Fruit fly (Drosophila melanogaster) whole organism, embryonic: ENCODE measurements around the gene FucTD.

ENCODE experiments used
- ATbp ChIP-seq: fragments of 200-800 bp; sonication (Bioruptor generic); optimal IDR thresholded peaks from 2 replicates; lab custom pipeline; 2017; ENCODE audit warnings: missing biosample characterization, mild to moderate bottlenecking, missing genetic modification characterization, missing genetic modification reagents
- Awh ChIP-seq: fragments of 200-800 bp; sonication (Bioruptor generic); IDR thresholded peaks from 2 replicates; pipeline ENCODE4, ENCODE4 v1.3.6; 2022; ENCODE audit warnings: missing biosample characterization, missing genetic modification characterization
- B-H2 ChIP-seq: fragments of 200-800 bp; sonication (Bioruptor generic); optimal IDR thresholded peaks from 2 replicates; lab custom pipeline; 2018; ENCODE audit warnings: missing biosample characterization, mild to moderate bottlenecking, missing genetic modification characterization
- CG10654 ChIP-seq: fragments of 200-800 bp; sonication (Bioruptor generic); optimal IDR thresholded peaks from 2 replicates; lab custom pipeline; 2016; ENCODE audit warnings: missing biosample characterization, missing genetic modification characterization
- CG12155 ChIP-seq: fragments of 200-800 bp; sonication (Bioruptor generic); optimal IDR thresholded peaks from 3 replicates; lab custom pipeline; 2016; ENCODE audit warnings: missing biosample characterization, missing genetic modification characterization
- CG13296 ChIP-seq: fragments of 200-800 bp; sonication (Bioruptor generic); optimal IDR thresholded peaks from 3 replicates; lab custom pipeline; 2018; ENCODE audit warnings: missing biosample characterization, mild to moderate bottlenecking, missing genetic modification characterization
- CG14965 ChIP-seq: fragments of 200-800 bp; sonication (Bioruptor generic); optimal IDR thresholded peaks from 2 replicates; lab custom pipeline; 2016; ENCODE audit warnings: missing biosample characterization, missing genetic modification characterization, borderline replicate concordance
- CG15011 ChIP-seq: fragments of 200-800 bp; sonication (Bioruptor generic); optimal IDR thresholded peaks from 3 replicates; lab custom pipeline; 2018; ENCODE audit warnings: missing biosample characterization, mild to moderate bottlenecking, missing genetic modification characterization
- CG16815 ChIP-seq: fragments of 200-800 bp; sonication (Bioruptor generic); optimal IDR thresholded peaks from 3 replicates; lab custom pipeline; 2017; ENCODE audit warnings: missing biosample characterization, mild to moderate bottlenecking, missing genetic modification characterization
- CG17912 ChIP-seq: fragments of 200-800 bp; sonication (Bioruptor generic); optimal IDR thresholded peaks from 2 replicates; lab custom pipeline; 2018; ENCODE audit warnings: missing biosample characterization, mild to moderate bottlenecking, missing genetic modification characterization
- CG18764 ChIP-seq: fragments of 200-800 bp; sonication (Bioruptor generic); optimal IDR thresholded peaks from 3 replicates; lab custom pipeline; 2016; ENCODE audit warnings: missing biosample characterization, missing genetic modification characterization
- CG2889 ChIP-seq: fragments of 200-800 bp; sonication (Bioruptor generic); IDR thresholded peaks from 3 replicates; pipeline ENCODE4 v1.3.6; 2022; ENCODE audit warnings: missing biosample characterization, missing genetic modification characterization
- CG3281 ChIP-seq: fragments of 200-800 bp; sonication (Bioruptor generic); optimal IDR thresholded peaks from 3 replicates; lab custom pipeline; 2017; ENCODE audit warnings: missing biosample characterization, mild to moderate bottlenecking, missing genetic modification characterization
- CG33557 ChIP-seq: fragments of 200-800 bp; sonication (Bioruptor generic); optimal IDR thresholded peaks from 2 replicates; lab custom pipeline; 2019; ENCODE audit warnings: missing biosample characterization, mild to moderate bottlenecking, missing genetic modification characterization, moderate library complexity
- CG3726 ChIP-seq: fragments of 200-800 bp; sonication (Bioruptor generic); IDR thresholded peaks from 3 replicates; pipeline ENCODE4, ENCODE4 v1.3.6; 2022; ENCODE audit warnings: missing biosample characterization, missing genetic modification characterization
- CG42726 ChIP-seq: fragments of 200-800 bp; sonication (Bioruptor generic); IDR thresholded peaks from 2 replicates; pipeline ENCODE4 v1.3.6; 2022; ENCODE audit warnings: missing biosample characterization, missing genetic modification characterization; ENCODE audit not compliant: partially characterized antibody
- CG6272 ChIP-seq: fragments of 200-800 bp; sonication (Bioruptor generic); IDR thresholded peaks from 2 replicates; pipeline ENCODE4 v1.3.6; 2022; ENCODE audit warnings: missing biosample characterization, missing genetic modification characterization
- CG8089 ChIP-seq: fragments of 200-800 bp; sonication (Bioruptor generic); optimal IDR thresholded peaks from 3 replicates; lab custom pipeline; 2016; ENCODE audit warnings: missing biosample characterization, missing genetic modification characterization
- CG8478 ChIP-seq: fragments of >200 bp; optimal IDR thresholded peaks from 2 replicates; lab custom pipeline; 2018
- CHES-1-like ChIP-seq: fragments of 200-800 bp; sonication (Bioruptor generic); optimal IDR thresholded peaks from 2 replicates; lab custom pipeline; 2016; ENCODE audit warnings: missing biosample characterization, missing genetic modification characterization
- D ChIP-seq, 2 experiments: fragments of 200-800 bp in 1 of 2; fragments of >200 bp in 1 of 2; sonication (Bioruptor generic) in 1 of 2; optimal IDR thresholded peaks; 2 replicates in 1 of 2; 3 replicates in 1 of 2; lab custom pipeline; 2017; ENCODE audit warnings: mild to moderate bottlenecking in 1 of 2, missing biosample characterization in 1 of 2, missing genetic modification characterization in 1 of 2, missing genetic modification reagents in 1 of 2
- Dref ChIP-seq: fragments of 200-800 bp; sonication (Bioruptor generic); IDR thresholded peaks from 2 replicates; pipeline ENCODE4 v1.3.6; 2022; ENCODE audit warnings: missing biosample characterization, missing genetic modification characterization
- Ets97D ChIP-seq: fragments of 200-800 bp; sonication (Bioruptor generic); optimal IDR thresholded peaks from 3 replicates; lab custom pipeline; 2016; ENCODE audit warnings: missing biosample characterization, missing genetic modification characterization
- H2.0 ChIP-seq: fragments of 200-800 bp; sonication (Bioruptor generic); IDR thresholded peaks from 2 replicates; pipeline ENCODE4 v1.3.6; 2022; ENCODE audit warnings: missing biosample characterization, missing genetic modification characterization
- Hr78 ChIP-seq, 2 experiments: fragments of 200-800 bp in 1 of 2; fragments of >200 bp in 1 of 2; sonication (Bioruptor generic) in 1 of 2; optimal IDR thresholded peaks; 2 replicates each; lab custom pipeline; 2017 to 2019; ENCODE audit warnings: missing biosample characterization in 2 of 2, missing genetic modification characterization in 2 of 2, mild to moderate bottlenecking in 1 of 2, moderate library complexity in 1 of 2
- Hsf ChIP-seq: fragments of 200-800 bp; sonication (Bioruptor generic); optimal IDR thresholded peaks from 3 replicates; lab custom pipeline; 2016; ENCODE audit warnings: missing biosample characterization, missing genetic modification characterization
- Max ChIP-seq: fragments of 200-800 bp; sonication (Bioruptor generic); optimal IDR thresholded peaks from 2 replicates; lab custom pipeline; 2016; ENCODE audit warnings: missing biosample characterization, mild to moderate bottlenecking, missing genetic modification characterization
- NC2β ChIP-seq: fragments of 200-800 bp; sonication (Bioruptor generic); optimal IDR thresholded peaks from 2 replicates; lab custom pipeline; 2016; ENCODE audit warnings: missing biosample characterization, missing genetic modification characterization
- NK7.1 ChIP-seq: fragments of 200-800 bp; sonication (Bioruptor generic); optimal IDR thresholded peaks from 3 replicates; lab custom pipeline; 2016; ENCODE audit warnings: missing biosample characterization, missing genetic modification characterization
- Nf-YA ChIP-seq: fragments of 200-800 bp; sonication (Bioruptor generic); IDR thresholded peaks from 2 replicates; pipeline ENCODE4 v1.3.6; 2022; ENCODE audit warnings: missing biosample characterization, missing genetic modification characterization
- Six4 ChIP-seq: fragments of 200-800 bp; sonication (Bioruptor generic); optimal IDR thresholded peaks from 2 replicates; lab custom pipeline; 2016; ENCODE audit warnings: missing biosample characterization, missing genetic modification characterization
- Spps ChIP-seq: fragments of 200-800 bp; sonication (Bioruptor generic); optimal IDR thresholded peaks from 2 replicates; lab custom pipeline; 2018; ENCODE audit warnings: missing biosample characterization, mild to moderate bottlenecking, missing genetic modification characterization
- Tbp ChIP-seq: fragments of >200 bp; optimal IDR thresholded peaks from 2 replicates; lab custom pipeline; 2018; ENCODE audit warnings: missing biosample characterization, missing genetic modification characterization
- ash1 ChIP-seq: fragments of 200-800 bp; sonication (Bioruptor generic); optimal IDR thresholded peaks from 2 replicates; lab custom pipeline; 2018; ENCODE audit warnings: missing biosample characterization, mild to moderate bottlenecking, missing genetic modification characterization
- chif ChIP-seq, 2 experiments: fragments of 200-800 bp; sonication (Bioruptor generic); optimal IDR thresholded peaks; 3 replicates each; lab custom pipeline; 2016; ENCODE audit warnings: missing biosample characterization in 2 of 2, missing genetic modification characterization in 2 of 2
- chinmo ChIP-seq: fragments of 200-800 bp; sonication (Bioruptor generic); IDR thresholded peaks from 4 replicates; pipeline ENCODE4 v1.3.6; 2022; ENCODE audit warnings: missing biosample characterization, missing genetic modification characterization; ENCODE audit not compliant: partially characterized antibody
- ci ChIP-seq: fragments of 200-800 bp; sonication (Bioruptor generic); IDR thresholded peaks from 3 replicates; pipeline ENCODE4 v1.3.6; 2022; ENCODE audit warnings: missing biosample characterization, missing genetic modification characterization
- dimm ChIP-seq: fragments of 200-800 bp; sonication (Bioruptor generic); IDR thresholded peaks from 2 replicates; pipeline ENCODE4 v1.3.6; 2022; ENCODE audit warnings: missing biosample characterization, missing genetic modification characterization
- esg ChIP-seq: fragments of 200-800 bp; sonication (Bioruptor generic); conservative IDR thresholded peaks from 2 replicates; pipeline ENCODE4 v1.3.6; 2022; ENCODE audit warnings: missing biosample characterization, missing genetic modification characterization
- gem ChIP-seq: fragments of 200-800 bp; sonication (Bioruptor generic); optimal IDR thresholded peaks from 2 replicates; lab custom pipeline; 2019; ENCODE audit warnings: missing biosample characterization, mild to moderate bottlenecking, missing genetic modification characterization, moderate library complexity
- hbn ChIP-seq: fragments of 200-800 bp; sonication (Bioruptor generic); IDR thresholded peaks from 2 replicates; pipeline ENCODE4 v1.3.6; 2022; ENCODE audit warnings: missing biosample characterization, missing genetic modification characterization; ENCODE audit not compliant: partially characterized antibody
- insv ChIP-seq, 2 experiments: fragments of 200-800 bp; sonication (Bioruptor generic); optimal IDR thresholded peaks; 3 replicates each; lab custom pipeline; 2016 to 2018; ENCODE audit warnings: missing biosample characterization in 2 of 2, missing genetic modification characterization in 2 of 2
- maf-S ChIP-seq: fragments of 200-800 bp; sonication (Bioruptor generic); optimal IDR thresholded peaks from 2 replicates; lab custom pipeline; 2016; ENCODE audit warnings: missing biosample characterization, missing genetic modification characterization
- org-1 ChIP-seq: fragments of 200-800 bp; sonication (Bioruptor generic); optimal IDR thresholded peaks from 2 replicates; lab custom pipeline; 2017; ENCODE audit warnings: missing biosample characterization, missing genetic modification characterization
- pnt ChIP-seq: fragments of 200-800 bp; sonication (Bioruptor generic); optimal IDR thresholded peaks from 3 replicates; lab custom pipeline; 2016; ENCODE audit warnings: missing biosample characterization, missing genetic modification characterization
- repo ChIP-seq: fragments of 200-800 bp; sonication (Bioruptor generic); optimal IDR thresholded peaks from 2 replicates; lab custom pipeline; 2016; ENCODE audit warnings: missing biosample characterization, missing genetic modification characterization
- salm ChIP-seq: fragments of 200-800 bp; sonication (Bioruptor generic); optimal IDR thresholded peaks from 2 replicates; lab custom pipeline; 2018; ENCODE audit warnings: missing biosample characterization, mild to moderate bottlenecking, missing genetic modification characterization
- sna ChIP-seq: fragments of 200-800 bp; sonication (Bioruptor generic); IDR thresholded peaks from 2 replicates; pipeline ENCODE4 v1.3.6; 2022; ENCODE audit warnings: missing biosample characterization, missing genetic modification characterization; ENCODE audit not compliant: partially characterized antibody
- tin ChIP-seq: fragments of 200-800 bp; sonication (Bioruptor generic); optimal IDR thresholded peaks from 3 replicates; lab custom pipeline; 2016; ENCODE audit warnings: missing biosample characterization, missing genetic modification characterization
- unpg ChIP-seq: fragments of 200-800 bp; sonication (Bioruptor generic); optimal IDR thresholded peaks from 3 replicates; lab custom pipeline; 2018; ENCODE audit warnings: missing biosample characterization, mild to moderate bottlenecking, missing genetic modification characterization, moderate library complexity
- wek ChIP-seq: fragments of 200-800 bp; sonication (Bioruptor generic); optimal IDR thresholded peaks from 3 replicates; lab custom pipeline; 2018; ENCODE audit warnings: missing biosample characterization, mild to moderate bottlenecking, missing genetic modification characterization, moderate library complexity
- yki ChIP-seq: fragments of >200 bp; optimal IDR thresholded peaks from 3 replicates; lab custom pipeline; 2018

FucTD gene

DNA sequence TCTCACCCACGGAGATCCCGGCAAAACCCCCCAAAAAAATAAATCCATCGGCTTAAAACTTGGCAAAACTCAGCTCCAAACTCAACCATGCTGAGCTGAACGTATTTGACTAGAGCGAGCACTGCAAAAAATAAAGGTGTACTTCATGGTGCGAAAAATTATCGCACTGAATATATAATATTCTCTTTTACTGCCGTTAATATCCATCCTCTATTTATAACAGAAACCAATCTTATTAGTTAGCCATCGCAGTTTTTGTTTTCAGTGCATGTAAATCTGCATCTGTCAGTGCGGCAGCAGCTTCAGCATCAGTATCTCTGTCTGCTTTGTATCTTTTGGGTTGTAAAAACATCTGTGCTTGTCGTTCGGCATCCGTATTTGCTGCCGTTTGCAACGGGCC, 45.1 kb upstream of the FucTD start (continued):
- TF ChIP-seq repo, result no peak
- TF ChIP-seq chif (GFP tag; optimal IDR thresholded peaks at IDR 0.05; lab: Kevin White, UChicago), result peak in 1 of 2 experiments; percentile 42
- TF ChIP-seq CG6272 (GFP tag; lab: Robert Waterston, UW), result no peak
- TF ChIP-seq Hr78 (GFP tag; optimal IDR thresholded peaks at IDR 0.05; lab: Kevin White, UChicago), result no peak
- TF ChIP-seq Awh (GFP tag; lab: Robert Waterston, UW), result no peak
- TF ChIP-seq Six4 (GFP tag; lab: Kevin White, UChicago), result no peak
- no peak for TF ChIP-seq CG17912 (GFP tag; lab: Kevin White, UChicago)
- TF ChIP-seq D (optimal IDR thresholded peaks at IDR 0.05; lab: Kevin White, UChicago), result no peak
- TF ChIP-seq D (GFP tag; optimal IDR thresholded peaks at IDR 0.05; lab: Kevin White, UChicago), result no peak
- TF ChIP-seq yki (lab: Kevin White, UChicago), result no peak
- TF ChIP-seq salm (tag; lab: Kevin White, UChicago), result no peak
- no peak for TF ChIP-seq maf-S (GFP tag; lab: Kevin White, UChicago)
- TF ChIP-seq org-1 (GFP tag; lab: Kevin White, UChicago), result no peak
- TF ChIP-seq CG3726 (GFP tag; lab: Robert Waterston, UW), result no peak
- no peak for TF ChIP-seq Tbp (GFP tag; lab: Kevin White, UChicago)
- TF ChIP-seq insv (GFP tag; optimal IDR thresholded peaks at IDR 0.05; lab: Kevin White, UChicago), result no peak
- peak; percentile 44; the same call in 1 of the 3 replicates for TF ChIP-seq ci
- no peak for TF ChIP-seq ash1 (GFP tag; lab: Kevin White, UChicago)
- peak; percentile 10 for TF ChIP-seq pnt
- TF ChIP-seq CG8089 (GFP tag; lab: Kevin White, UChicago), result no peak
- no peak for TF ChIP-seq CG15011 (GFP tag; lab: Kevin White, UChicago)
- no peak for TF ChIP-seq dimm (GFP tag; lab: Robert Waterston, UW)
- peak; percentile 2 for TF ChIP-seq CG16815 (GFP tag; lab: Kevin White, UChicago)
- peak; percentile 29; the same call in 1 of the 2 replicates for TF ChIP-seq esg
- no peak for TF ChIP-seq CG42726
- peak; percentile 49 for TF ChIP-seq unpg
- TF ChIP-seq hbn, result no peak
- no peak for TF ChIP-seq Spps (tag; lab: Kevin White, UChicago)
- no peak for TF ChIP-seq Ets97D (GFP tag; lab: Kevin White, UChicago)
- TF ChIP-seq CHES-1-like (GFP tag; lab: Kevin White, UChicago), result no peak
- no peak for TF ChIP-seq NC2β (GFP tag; lab: Kevin White, UChicago)
- peak; percentile 18 for TF ChIP-seq Hsf (GFP tag; lab: Kevin White, UChicago)
- TF ChIP-seq gem (tag; lab: Kevin White, UChicago), result peak; percentile 61
- no peak for TF ChIP-seq Max (GFP tag; lab: Kevin White, UChicago)
- TF ChIP-seq CG13296 (GFP tag; lab: Kevin White, UChicago), result no peak
- TF ChIP-seq CG8478 (lab: Kevin White, UChicago), result no peak
- no peak for TF ChIP-seq wek (GFP tag; lab: Kevin White, UChicago)
- no peak for TF ChIP-seq CG18764 (GFP tag; lab: Kevin White, UChicago)
- peak; percentile 6 for TF ChIP-seq CG10654 (GFP tag; lab: Kevin White, UChicago)
- TF ChIP-seq Dref (GFP tag; lab: Robert Waterston, UW), result no peak
- TF ChIP-seq CG14965 (GFP tag; lab: Kevin White, UChicago), result no peak
- TF ChIP-seq H2.0, result peak; percentile 22; the same call in 1 of the 2 replicates
- TF ChIP-seq NK7.1 (GFP tag; lab: Kevin White, UChicago), result no peak
- TF ChIP-seq B-H2 (GFP tag; lab: Kevin White, UChicago), result no peak
- TF ChIP-seq CG12155 (GFP tag; lab: Kevin White, UChicago), result no peak
- peak; percentile 17 for TF ChIP-seq ATbp
- no peak for TF ChIP-seq chinmo (GFP tag; lab: Robert Waterston, UW)
- TF ChIP-seq Nf-YA (GFP tag; lab: Robert Waterston, UW), result no peak
- no peak for TF ChIP-seq sna (GFP tag; lab: Robert Waterston, UW)
- peak; percentile 9 for TF ChIP-seq tin (GFP tag; lab: Kevin White, UChicago)
- TF ChIP-seq CG3281 (GFP tag; lab: Kevin White, UChicago), result no peak
- no peak for TF ChIP-seq CG33557 (GFP tag; lab: Kevin White, UChicago)
- no peak for TF ChIP-seq CG2889
